Worm (Caenorhabditis elegans) whole organism, L1 larva: ENCODE measurements around the gene C18D11.6.

Experiments used
- dpl-1 ChIP-seq, 3 experiments: fragments of 150-350 bp in 2 of 3; sonication (generic microtip) in 1 of 3; optimal IDR thresholded peaks; 2 replicates each; lab custom pipeline; 2014 to 2017; ENCODE audit warnings: missing biosample characterization in 3 of 3, missing genetic modification characterization in 3 of 3, missing genetic modification reagents in 3 of 3
- nhr-11 ChIP-seq: fragments of 150-350 bp; optimal IDR thresholded peaks from 2 replicates; lab custom pipeline; 2014; ENCODE audit warnings: missing biosample characterization, missing genetic modification characterization
- unc-130 ChIP-seq: fragments of 150-350 bp; optimal IDR thresholded peaks from 2 replicates; lab custom pipeline; 2017; ENCODE audit warnings: missing biosample characterization, missing genetic modification characterization, inconsistent platforms

- no peak for TF ChIP-seq unc-130
- TF ChIP-seq nhr-11 (tag; lab: Kevin White, UChicago) = no peak
- no peak for TF ChIP-seq dpl-1 (GFP tag; optimal IDR thresholded peaks at IDR 0.05; lab: Kevin White, UChicago)
Observed at ce11 chrIII:11847014-11847413, 36.7 kb downstream of the C18D11.6 start.
